Fruit fly (Drosophila melanogaster) whole organism, pupa: ENCODE results near the gene CG13449.

Experiments
- CG12605 ChIP-seq: fragments of 200-800 bp; sonication (Bioruptor generic); IDR thresholded peaks from 2 replicates; pipeline ENCODE4 v1.3.6; 2022; ENCODE audit warnings: missing biosample characterization, missing genetic modification characterization
- CG32121 ChIP-seq: fragments of 200-800 bp; sonication (Bioruptor generic); IDR thresholded peaks from 2 replicates; pipeline ENCODE4 v1.3.6; 2022; ENCODE audit warnings: missing biosample characterization, missing genetic modification characterization
- CG8301 ChIP-seq: fragments of 200-800 bp; sonication (Bioruptor generic); optimal IDR thresholded peaks from 2 replicates; lab custom pipeline; 2018; ENCODE audit warnings: missing biosample characterization, mild to moderate bottlenecking, missing genetic modification characterization
- CG9948 ChIP-seq: fragments of 200-800 bp; sonication (Bioruptor generic); optimal IDR thresholded peaks from 2 replicates; lab custom pipeline; 2018; ENCODE audit warnings: missing biosample characterization, mild to moderate bottlenecking, missing genetic modification characterization, moderate library complexity
- EcR ChIP-seq: fragments of 200-800 bp; sonication (Bioruptor generic); optimal IDR thresholded peaks from 3 replicates; lab custom pipeline; 2019; ENCODE audit warnings: missing biosample characterization, missing genetic modification characterization, mild to moderate bottlenecking, moderate library complexity, missing genetic modification reagents
- Pif1B ChIP-seq: fragments of 200-800 bp; sonication (Bioruptor generic); optimal IDR thresholded peaks from 3 replicates; lab custom pipeline; 2016; ENCODE audit warnings: missing biosample characterization, missing genetic modification characterization
- Snoo ChIP-seq: fragments of 200-800 bp; sonication (Bioruptor generic); optimal IDR thresholded peaks from 3 replicates; lab custom pipeline; 2017; ENCODE audit warnings: missing biosample characterization, mild to moderate bottlenecking, missing genetic modification characterization, inconsistent platforms

- TF ChIP-seq EcR (no peak), CG32121 (GFP tag; lab: Robert Waterston, UW) (peak; percentile 62), CG12605 (GFP tag; lab: Robert Waterston, UW) (0 out of 2 replicates have a peak, but pooled peaks have one; percentile 12), CG9948 (peak; percentile 42), CG8301 (tag; lab: Kevin White, UChicago) (peak; percentile 42), Pif1B (no peak), Snoo (tag; lab: Kevin White, UChicago) (peak; percentile 18)
Measured at dm6 chr3L:15592536-15593260, 19.9 kb downstream of the CG13449 start.
